Fruit fly (Drosophila melanogaster) whole organism, prepupa: ENCODE measurements around the gene Pisd.

Experiments
- Blimp-1 ChIP-seq: fragments of 200-800 bp; sonication (Bioruptor generic); optimal IDR thresholded peaks from 3 replicates; lab custom pipeline; 2017; ENCODE audit warnings: missing biosample characterization, missing genetic modification characterization, mild to moderate bottlenecking, moderate library complexity, missing genetic modification reagents
- CG10631 ChIP-seq: fragments of 200-800 bp; sonication (Bioruptor generic); optimal IDR thresholded peaks from 2 replicates; lab custom pipeline; 2016; ENCODE audit warnings: missing biosample characterization, missing genetic modification characterization
- CG10669 ChIP-seq: fragments of 200-800 bp; sonication (Bioruptor generic); optimal IDR thresholded peaks from 3 replicates; lab custom pipeline; 2018; ENCODE audit warnings: missing biosample characterization, mild to moderate bottlenecking, missing genetic modification characterization, moderate library complexity
- CG11762 ChIP-seq: fragments of 200-800 bp; sonication (Bioruptor generic); optimal IDR thresholded peaks from 3 replicates; lab custom pipeline; 2016; ENCODE audit warnings: missing biosample characterization, missing genetic modification characterization; ENCODE audit not compliant: insufficient read depth
- CG11902 ChIP-seq: fragments of 200-800 bp; sonication (Bioruptor generic); optimal IDR thresholded peaks from 3 replicates; lab custom pipeline; 2016; ENCODE audit warnings: missing biosample characterization, missing genetic modification characterization
- CG15336 ChIP-seq: fragments of 200-800 bp; sonication (Bioruptor generic); IDR thresholded peaks from 2 replicates; pipeline ENCODE4 v1.3.6; 2022; ENCODE audit warnings: missing biosample characterization, missing genetic modification characterization
- CG1621 ChIP-seq: fragments of 200-800 bp; sonication (Bioruptor generic); optimal IDR thresholded peaks from 3 replicates; lab custom pipeline; 2018; ENCODE audit warnings: missing biosample characterization, mild to moderate bottlenecking, missing genetic modification characterization
- CG16779 ChIP-seq: fragments of 200-800 bp; sonication (Bioruptor generic); optimal IDR thresholded peaks from 3 replicates; lab custom pipeline; 2017; ENCODE audit warnings: missing biosample characterization, mild to moderate bottlenecking, missing genetic modification characterization
- CG3032 ChIP-seq: fragments of 200-800 bp; optimal IDR thresholded peaks from 2 replicates; lab custom pipeline; 2019; ENCODE audit warnings: missing biosample characterization, mild to moderate bottlenecking, missing genetic modification characterization, moderate library complexity
- CG31627 ChIP-seq: fragments of 200-800 bp; sonication (Bioruptor generic); optimal IDR thresholded peaks from 3 replicates; lab custom pipeline; 2016; ENCODE audit warnings: missing biosample characterization, missing genetic modification characterization
- CG32006 ChIP-seq: fragments of 200-800 bp; sonication (Bioruptor generic); optimal IDR thresholded peaks from 3 replicates; lab custom pipeline; 2017; ENCODE audit warnings: missing biosample characterization, mild to moderate bottlenecking, missing genetic modification characterization
- CG34406 ChIP-seq: fragments of 200-800 bp; sonication (Bioruptor generic); optimal IDR thresholded peaks from 3 replicates; lab custom pipeline; 2016; ENCODE audit warnings: missing biosample characterization, missing genetic modification characterization
- CG3919 ChIP-seq: fragments of 200-800 bp; sonication (Bioruptor generic); optimal IDR thresholded peaks from 3 replicates; lab custom pipeline; 2016; ENCODE audit warnings: missing biosample characterization, missing genetic modification characterization
- CG4318 ChIP-seq: fragments of 200-800 bp; sonication (Bioruptor generic); optimal IDR thresholded peaks from 3 replicates; lab custom pipeline; 2017; ENCODE audit warnings: missing biosample characterization, mild to moderate bottlenecking, missing genetic modification characterization
- CG6163 ChIP-seq: fragments of 200-800 bp; sonication (Bioruptor generic); IDR thresholded peaks from 3 replicates; pipeline ENCODE4 v1.3.6; 2022; ENCODE audit warnings: missing biosample characterization, missing genetic modification characterization
- CG6276 ChIP-seq: fragments of 200-800 bp; sonication (Bioruptor generic); optimal IDR thresholded peaks from 2 replicates; lab custom pipeline; 2017; ENCODE audit warnings: missing biosample characterization, mild to moderate bottlenecking, missing genetic modification characterization
- CG6792 ChIP-seq: fragments of 200-800 bp; sonication (Bioruptor generic); optimal IDR thresholded peaks from 3 replicates; lab custom pipeline; 2016; ENCODE audit warnings: missing biosample characterization, missing genetic modification characterization
- CG6808 ChIP-seq: fragments of 200-800 bp; sonication (Bioruptor generic); optimal IDR thresholded peaks from 3 replicates; lab custom pipeline; 2017; ENCODE audit warnings: missing biosample characterization, missing genetic modification characterization, mild to moderate bottlenecking, moderate library complexity, missing genetic modification reagents
- CG8119 ChIP-seq: fragments of 200-800 bp; sonication (Bioruptor generic); IDR thresholded peaks from 3 replicates; pipeline ENCODE4 v1.3.6; 2022; ENCODE audit warnings: missing biosample characterization, missing genetic modification characterization
- CG8319 ChIP-seq: fragments of 200-800 bp; sonication (Bioruptor generic); optimal IDR thresholded peaks from 3 replicates; lab custom pipeline; 2016; ENCODE audit warnings: missing biosample characterization, missing genetic modification characterization
- CG8632 ChIP-seq: fragments of 200-800 bp; sonication (Bioruptor generic); optimal IDR thresholded peaks from 3 replicates; lab custom pipeline; 2016; ENCODE audit warnings: missing biosample characterization, missing genetic modification characterization
- CG9139 ChIP-seq: fragments of 200-800 bp; sonication (Bioruptor generic); optimal IDR thresholded peaks from 3 replicates; lab custom pipeline; 2017; ENCODE audit warnings: missing biosample characterization, mild to moderate bottlenecking, missing genetic modification characterization
- Eip93F ChIP-seq: fragments of 200-800 bp; sonication (Bioruptor generic); optimal IDR thresholded peaks from 2 replicates; lab custom pipeline; 2016; ENCODE audit warnings: missing biosample characterization, mild to moderate bottlenecking, missing genetic modification characterization
- Ets21C ChIP-seq: fragments of 200-800 bp; sonication (Bioruptor generic); optimal IDR thresholded peaks from 3 replicates; lab custom pipeline; 2016; ENCODE audit warnings: missing biosample characterization, missing genetic modification characterization
- Ets96B ChIP-seq: fragments of 200-800 bp; optimal IDR thresholded peaks from 2 replicates; lab custom pipeline; 2019; ENCODE audit warnings: missing biosample characterization, mild to moderate bottlenecking, missing genetic modification characterization, moderate library complexity
- Gug ChIP-seq: fragments of 200-800 bp; sonication (Bioruptor generic); IDR thresholded peaks from 2 replicates; pipeline ENCODE4 v1.3.6; 2022; ENCODE audit warnings: missing biosample characterization, missing genetic modification characterization
- Hr38 ChIP-seq: sonication (Bioruptor generic); optimal IDR thresholded peaks from 2 replicates; lab custom pipeline; 2016; ENCODE audit warnings: missing biosample characterization, missing genetic modification characterization
- Hr4 ChIP-seq: fragments of 200-800 bp; sonication (Bioruptor generic); optimal IDR thresholded peaks from 3 replicates; lab custom pipeline; 2016; ENCODE audit warnings: missing biosample characterization, missing genetic modification characterization
- Lpt ChIP-seq: fragments of 200-800 bp; sonication (Bioruptor generic); optimal IDR thresholded peaks from 3 replicates; lab custom pipeline; 2016; ENCODE audit warnings: missing biosample characterization, missing genetic modification characterization
- OdsH ChIP-seq: fragments of 200-800 bp; sonication (Bioruptor generic); optimal IDR thresholded peaks from 3 replicates; lab custom pipeline; 2016; ENCODE audit warnings: missing biosample characterization, missing genetic modification characterization
- Sox14 ChIP-seq: fragments of 200-800 bp; sonication (Bioruptor generic); optimal IDR thresholded peaks from 3 replicates; lab custom pipeline; 2016; ENCODE audit warnings: missing biosample characterization, missing genetic modification characterization
- achi ChIP-seq: fragments of 200-800 bp; sonication (Bioruptor generic); optimal IDR thresholded peaks from 3 replicates; lab custom pipeline; 2016; ENCODE audit warnings: missing biosample characterization, missing genetic modification characterization
- cyc ChIP-seq: fragments of 200-800 bp; sonication (Bioruptor generic); optimal IDR thresholded peaks from 3 replicates; lab custom pipeline; 2016; ENCODE audit warnings: missing biosample characterization, missing genetic modification characterization
- dac ChIP-seq: fragments of 200-800 bp; sonication (Bioruptor generic); optimal IDR thresholded peaks from 2 replicates; lab custom pipeline; 2017; ENCODE audit warnings: missing biosample characterization, mild to moderate bottlenecking, missing genetic modification characterization
- dsx ChIP-seq: fragments of 200-800 bp; optimal IDR thresholded peaks from 3 replicates; lab custom pipeline; 2019; ENCODE audit warnings: missing biosample characterization, mild to moderate bottlenecking, missing genetic modification characterization, moderate library complexity; ENCODE audit not compliant: poor library complexity, severe bottlenecking
- eg ChIP-seq: fragments of 200-800 bp; sonication (Bioruptor generic); IDR thresholded peaks from 3 replicates; pipeline ENCODE4 v1.3.6; 2022; ENCODE audit warnings: missing biosample characterization, missing genetic modification characterization
- esn ChIP-seq: fragments of 200-800 bp; sonication (Bioruptor generic); optimal IDR thresholded peaks from 2 replicates; lab custom pipeline; 2016; ENCODE audit warnings: missing biosample characterization, mild to moderate bottlenecking, missing genetic modification characterization, moderate library complexity
- fd59A ChIP-seq: fragments of 200-800 bp; sonication (Bioruptor generic); optimal IDR thresholded peaks from 2 replicates; lab custom pipeline; 2017; ENCODE audit warnings: missing biosample characterization, mild to moderate bottlenecking, missing genetic modification characterization, missing genetic modification reagents
- fkh ChIP-seq: fragments of 200-800 bp; sonication (Bioruptor generic); optimal IDR thresholded peaks from 3 replicates; lab custom pipeline; 2017; ENCODE audit warnings: missing biosample characterization, mild to moderate bottlenecking, missing genetic modification characterization, moderate library complexity
- lz ChIP-seq: fragments of 200-800 bp; sonication (Bioruptor generic); optimal IDR thresholded peaks from 3 replicates; lab custom pipeline; 2016; ENCODE audit warnings: missing biosample characterization, missing genetic modification characterization
- pdm3 ChIP-seq: fragments of 200-800 bp; sonication (Bioruptor generic); optimal IDR thresholded peaks from 3 replicates; lab custom pipeline; 2016; ENCODE audit warnings: missing biosample characterization, missing genetic modification characterization
- salr ChIP-seq, 2 experiments: fragments of 200-800 bp; sonication (Bioruptor generic); optimal IDR thresholded peaks; 3 replicates each; lab custom pipeline; 2016 to 2018; ENCODE audit warnings: missing biosample characterization in 2 of 2, missing genetic modification characterization in 2 of 2, mild to moderate bottlenecking in 1 of 2
- spab ChIP-seq: fragments of 200-800 bp; sonication (Bioruptor generic); optimal IDR thresholded peaks from 2 replicates; lab custom pipeline; 2017; ENCODE audit warnings: missing biosample characterization, mild to moderate bottlenecking, missing genetic modification characterization, missing genetic modification reagents
- ss ChIP-seq, 2 experiments: fragments of 200-800 bp; sonication (Bioruptor generic); optimal IDR thresholded peaks; 2 replicates in 1 of 2; 3 replicates in 1 of 2; lab custom pipeline; 2017 to 2018; ENCODE audit warnings: mild to moderate bottlenecking in 2 of 2, missing biosample characterization in 2 of 2, missing genetic modification characterization in 2 of 2, moderate library complexity in 1 of 2
- svp ChIP-seq: fragments of 200-800 bp; sonication (Bioruptor generic); peaks from one replicate; lab custom pipeline; 2016; ENCODE audit warnings: missing biosample characterization, missing genetic modification characterization
- vri ChIP-seq: fragments of 200-800 bp; sonication (Bioruptor generic); optimal IDR thresholded peaks from 3 replicates; lab custom pipeline; 2016; ENCODE audit warnings: missing biosample characterization, mild to moderate bottlenecking, missing genetic modification characterization

Pisd gene

DNA sequence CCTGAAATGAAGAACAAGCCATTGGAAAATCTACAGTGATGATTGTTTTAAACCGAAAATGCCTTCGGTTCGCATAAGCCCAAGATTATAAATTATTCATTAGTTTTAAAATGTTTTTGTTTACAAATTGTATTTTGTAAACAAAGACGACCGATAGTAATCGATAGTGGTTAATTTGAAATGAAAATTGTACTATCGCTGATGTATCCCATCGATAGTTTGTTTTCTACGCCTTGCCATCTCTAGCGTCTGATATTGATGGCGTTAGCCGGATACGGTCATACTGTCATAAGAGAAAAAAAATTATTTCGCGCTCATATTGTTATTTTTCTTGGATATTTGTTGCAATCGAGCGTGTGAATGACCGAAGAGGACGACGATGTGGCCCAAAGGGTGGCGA, 7.5 kb downstream of the Pisd start, which contains the start of gene SMC1:
SMC1 (plus strand) TSS at position 247 of the 400 bp plus-strand sequence.
- TF ChIP-seq CG8119 (GFP tag; lab: Robert Waterston, UW) (no peak), CG9139 (GFP tag; lab: Kevin White, UChicago) (no peak), Ets96B (tag; lab: Kevin White, UChicago) (no peak), Ets21C (no peak), CG34406 (no peak), OdsH (GFP tag; lab: Kevin White, UChicago) (no peak), CG11762 (GFP tag; lab: Kevin White, UChicago) (no peak), fkh (GFP tag; lab: Kevin White, UChicago) (peak; percentile 99), CG8632 (no peak), CG10631 (no peak), dac (GFP tag; lab: Kevin White, UChicago) (no peak), dsx (peak; percentile 62), vri (no peak), CG32006 (GFP tag; lab: Kevin White, UChicago) (no peak), CG31627 (GFP tag; lab: Kevin White, UChicago) (no peak), CG15336 (GFP tag; lab: Robert Waterston, UW) (no peak), lz (GFP tag; lab: Kevin White, UChicago) (peak; percentile 40), ss (GFP tag; optimal IDR thresholded peaks at IDR 0.05; lab: Kevin White, UChicago) (no peak), Hr38 (no peak), salr (GFP tag; optimal IDR thresholded peaks at IDR 0.05; lab: Kevin White, UChicago) (no peak), CG16779 (tag; lab: Kevin White, UChicago) (no peak), achi (GFP tag; lab: Kevin White, UChicago) (no peak), svp (no peak), CG6163 (GFP tag; lab: Robert Waterston, UW) (no peak), CG6792 (no peak), Sox14 (peak; percentile 94), CG6808 (GFP tag; lab: Kevin White, UChicago) (no peak), Lpt (GFP tag; lab: Kevin White, UChicago) (no peak), CG8319 (GFP tag; lab: Kevin White, UChicago) (no peak), CG6276 (GFP tag; lab: Kevin White, UChicago) (no peak), esn (peak; percentile 47), eg (GFP tag; lab: Robert Waterston, UW) (no peak), spab (GFP tag; lab: Kevin White, UChicago) (no peak), CG1621 (no peak), Hr4 (GFP tag; lab: Kevin White, UChicago) (no peak), Eip93F (GFP tag; lab: Kevin White, UChicago) (no peak), Blimp-1 (no peak), CG10669 (GFP tag; lab: Kevin White, UChicago) (no peak), cyc (GFP tag; lab: Kevin White, UChicago) (no peak), pdm3 (GFP tag; lab: Kevin White, UChicago) (no peak), CG11902 (GFP tag; lab: Kevin White, UChicago) (no peak), Gug (no peak), CG3919 (no peak), fd59A (GFP tag; lab: Kevin White, UChicago) (no peak), CG3032 (tag; lab: Kevin White, UChicago) (peak; percentile 27), CG4318 (GFP tag; lab: Kevin White, UChicago) (no peak)
